Fruit fly (Drosophila melanogaster) whole organism: ENCODE results near the gene GILT2.

ENCODE experiments used
- pan ChIP-seq: fragments of >200 bp; optimal IDR thresholded peaks from 2 replicates; lab custom pipeline; 2017
- psq ChIP-seq: fragments of >200 bp; optimal IDR thresholded peaks from 2 replicates; lab custom pipeline; 2017

- no peak for TF ChIP-seq pan (lab: Kevin White, UChicago)
- no peak for TF ChIP-seq psq (lab: Kevin White, UChicago)
These were observed 36.2 kb downstream of the GILT2 start for dm6 chr3R:23714852-23715251.
